Fruit fly (Drosophila melanogaster) whole organism, embryonic: ENCODE measurements around the gene CG7335.

Experiments
- Bgb ChIP-seq: fragments of 200-800 bp; sonication (Bioruptor generic); IDR thresholded peaks from 2 replicates; pipeline ENCODE4 v1.3.6; 2022; ENCODE audit warnings: missing biosample characterization, missing genetic modification characterization; ENCODE audit not compliant: partially characterized antibody
- CG10274 ChIP-seq: fragments of 200-800 bp; sonication (Bioruptor generic); optimal IDR thresholded peaks from 3 replicates; lab custom pipeline; 2017; ENCODE audit warnings: missing biosample characterization, mild to moderate bottlenecking, missing genetic modification characterization
- CG10431 ChIP-seq: fragments of 200-800 bp; sonication (Bioruptor generic); optimal IDR thresholded peaks from 3 replicates; lab custom pipeline; 2018; ENCODE audit warnings: missing biosample characterization, mild to moderate bottlenecking, missing genetic modification characterization
- CG12219 ChIP-seq: fragments of 200-800 bp; sonication (Bioruptor generic); optimal IDR thresholded peaks from 3 replicates; lab custom pipeline; 2018; ENCODE audit warnings: missing biosample characterization, mild to moderate bottlenecking, missing genetic modification characterization
- CG12769 ChIP-seq: fragments of 200-800 bp; sonication (Bioruptor generic); optimal IDR thresholded peaks from 2 replicates; lab custom pipeline; 2019; ENCODE audit warnings: missing biosample characterization, mild to moderate bottlenecking, missing genetic modification characterization, moderate library complexity
- CG16779 ChIP-seq: fragments of 200-800 bp; sonication (Bioruptor generic); IDR thresholded peaks from 2 replicates; pipeline ENCODE4 v1.3.6; 2022; ENCODE audit warnings: missing biosample characterization, missing genetic modification characterization
- CG18011 ChIP-seq: fragments of 200-800 bp; sonication (Bioruptor generic); optimal IDR thresholded peaks from 2 replicates; lab custom pipeline; 2017; ENCODE audit warnings: missing biosample characterization, missing genetic modification characterization, mild to moderate bottlenecking, moderate library complexity, missing genotype
- CG18764 ChIP-seq: fragments of 200-800 bp; sonication (Bioruptor generic); optimal IDR thresholded peaks from 3 replicates; lab custom pipeline; 2016; ENCODE audit warnings: missing biosample characterization, missing genetic modification characterization
- CG2678 ChIP-seq: fragments of 200-800 bp; sonication (Bioruptor generic); optimal IDR thresholded peaks from 3 replicates; lab custom pipeline; 2019; ENCODE audit warnings: missing biosample characterization, mild to moderate bottlenecking, missing genetic modification characterization, moderate library complexity
- CG34376 ChIP-seq: fragments of 200-800 bp; sonication (Bioruptor generic); optimal IDR thresholded peaks from 2 replicates; lab custom pipeline; 2018; ENCODE audit warnings: missing biosample characterization, mild to moderate bottlenecking, missing genetic modification characterization
- CG3838 ChIP-seq: fragments of 200-800 bp; sonication (Bioruptor generic); optimal IDR thresholded peaks from 3 replicates; lab custom pipeline; 2016; ENCODE audit warnings: missing biosample characterization, missing genetic modification characterization
- CG4282 ChIP-seq: fragments of 200-800 bp; sonication (Bioruptor generic); optimal IDR thresholded peaks from 2 replicates; lab custom pipeline; 2016; ENCODE audit warnings: missing biosample characterization, missing genetic modification characterization
- CG5245 ChIP-seq: fragments of 200-800 bp; sonication (Bioruptor generic); optimal IDR thresholded peaks from 3 replicates; lab custom pipeline; 2016; ENCODE audit warnings: missing biosample characterization, missing genetic modification characterization
- CG6254 ChIP-seq: fragments of 200-800 bp; sonication (Bioruptor generic); optimal IDR thresholded peaks from 3 replicates; lab custom pipeline; 2017; ENCODE audit warnings: mild to moderate bottlenecking, missing biosample characterization, missing genetic modification reagents, missing genetic modification characterization
- CG6683 ChIP-seq: fragments of 200-800 bp; sonication (Bioruptor generic); optimal IDR thresholded peaks from 2 replicates; lab custom pipeline; 2017; ENCODE audit warnings: missing biosample characterization, mild to moderate bottlenecking, missing genetic modification characterization, missing genetic modification reagents
- CG6854 ChIP-seq: fragments of 200-800 bp; sonication (Bioruptor generic); optimal IDR thresholded peaks from 3 replicates; lab custom pipeline; 2017; ENCODE audit warnings: missing biosample characterization, mild to moderate bottlenecking, missing genetic modification characterization
- CG7357 ChIP-seq: fragments of 200-800 bp; sonication (Bioruptor generic); IDR thresholded peaks from 3 replicates; pipeline ENCODE4 v1.3.6; 2022; ENCODE audit warnings: missing biosample characterization, missing genetic modification characterization
- CG7372 ChIP-seq: fragments of 200-800 bp; sonication (Bioruptor generic); IDR thresholded peaks from 2 replicates; pipeline ENCODE4 v1.3.6; 2022; ENCODE audit warnings: missing biosample characterization, missing genetic modification characterization
- CG7963 ChIP-seq: fragments of 200-800 bp; sonication (Bioruptor generic); IDR thresholded peaks from 3 replicates; pipeline ENCODE4 v1.3.6; 2022; ENCODE audit warnings: missing biosample characterization, missing genetic modification characterization; ENCODE audit not compliant: partially characterized antibody
- CG9876 ChIP-seq: fragments of 200-800 bp; sonication (Bioruptor generic); optimal IDR thresholded peaks from 2 replicates; lab custom pipeline; 2016; ENCODE audit warnings: missing biosample characterization, missing genetic modification characterization
- CHES-1-like ChIP-seq: fragments of 200-800 bp; sonication (Bioruptor generic); optimal IDR thresholded peaks from 2 replicates; lab custom pipeline; 2016; ENCODE audit warnings: missing biosample characterization, missing genetic modification characterization
- Dip2 ChIP-seq: fragments of 200-800 bp; sonication (Bioruptor generic); IDR thresholded peaks from 2 replicates; pipeline ENCODE4 v1.3.6; 2022; ENCODE audit warnings: missing biosample characterization, missing genetic modification characterization
- Dip3 ChIP-seq: fragments of 200-800 bp; sonication (Bioruptor generic); optimal IDR thresholded peaks from 3 replicates; lab custom pipeline; 2016; ENCODE audit warnings: missing biosample characterization, missing genetic modification characterization
- Dref ChIP-seq: fragments of 200-800 bp; sonication (Bioruptor generic); IDR thresholded peaks from 2 replicates; pipeline ENCODE4 v1.3.6; 2022; ENCODE audit warnings: missing biosample characterization, missing genetic modification characterization
- E2f2 ChIP-seq: fragments of 200-800 bp; sonication (Bioruptor generic); IDR thresholded peaks from 2 replicates; pipeline ENCODE4 v1.3.6; 2022; ENCODE audit warnings: missing biosample characterization, missing genetic modification characterization
- Ets97D ChIP-seq: fragments of 200-800 bp; sonication (Bioruptor generic); optimal IDR thresholded peaks from 3 replicates; lab custom pipeline; 2016; ENCODE audit warnings: missing biosample characterization, missing genetic modification characterization
- Jarid2 ChIP-seq: fragments of 200-800 bp; sonication (Bioruptor generic); optimal IDR thresholded peaks from 3 replicates; lab custom pipeline; 2017; ENCODE audit warnings: mild to moderate bottlenecking, missing biosample characterization, missing genetic modification reagents, missing genetic modification characterization
- Med ChIP-seq: fragments of 200-800 bp; sonication (Bioruptor generic); peaks from one replicate; lab custom pipeline; 2016; ENCODE audit warnings: missing biosample characterization, missing genetic modification characterization, mild to moderate bottlenecking, inconsistent platforms, moderate library complexity
- NK7.1 ChIP-seq: fragments of 200-800 bp; sonication (Bioruptor generic); optimal IDR thresholded peaks from 3 replicates; lab custom pipeline; 2016; ENCODE audit warnings: missing biosample characterization, missing genetic modification characterization
- Oli ChIP-seq: fragments of 200-800 bp; sonication (Bioruptor generic); optimal IDR thresholded peaks from 2 replicates; lab custom pipeline; 2018; ENCODE audit warnings: missing biosample characterization, mild to moderate bottlenecking, missing genetic modification characterization, moderate library complexity
- Sin3A ChIP-seq: fragments of >200 bp; optimal IDR thresholded peaks from 2 replicates; lab custom pipeline; 2018
- Six4 ChIP-seq: fragments of 200-800 bp; sonication (Bioruptor generic); optimal IDR thresholded peaks from 2 replicates; lab custom pipeline; 2016; ENCODE audit warnings: missing biosample characterization, missing genetic modification characterization
- TFAM ChIP-seq: fragments of 200-800 bp; sonication (Bioruptor generic); optimal IDR thresholded peaks from 2 replicates; lab custom pipeline; 2017; ENCODE audit warnings: missing biosample characterization, missing genetic modification characterization, inconsistent platforms
- Usf ChIP-seq: fragments of 200-800 bp; sonication (Bioruptor generic); optimal IDR thresholded peaks from 2 replicates; lab custom pipeline; 2017; ENCODE audit warnings: missing genotype, missing biosample characterization, missing genetic modification characterization
- az2 ChIP-seq: fragments of 200-800 bp; sonication (Bioruptor generic); optimal IDR thresholded peaks from 3 replicates; lab custom pipeline; 2016; ENCODE audit warnings: missing biosample characterization, missing genetic modification characterization
- chif ChIP-seq, 2 experiments: fragments of 200-800 bp; sonication (Bioruptor generic); optimal IDR thresholded peaks; 3 replicates each; lab custom pipeline; 2016; ENCODE audit warnings: missing biosample characterization in 2 of 2, missing genetic modification characterization in 2 of 2
- da ChIP-seq: fragments of 200-800 bp; sonication (Bioruptor generic); optimal IDR thresholded peaks from 2 replicates; lab custom pipeline; 2016; ENCODE audit warnings: missing biosample characterization, missing genetic modification characterization
- en ChIP-seq: fragments of 200-800 bp; sonication (Bioruptor generic); optimal IDR thresholded peaks from 2 replicates; lab custom pipeline; 2016; ENCODE audit warnings: missing biosample characterization, missing genetic modification characterization
- esg ChIP-seq: fragments of 200-800 bp; sonication (Bioruptor generic); conservative IDR thresholded peaks from 2 replicates; pipeline ENCODE4 v1.3.6; 2022; ENCODE audit warnings: missing biosample characterization, missing genetic modification characterization
- eyg ChIP-seq: fragments of 200-800 bp; sonication (Bioruptor generic); optimal IDR thresholded peaks from 3 replicates; lab custom pipeline; 2016; ENCODE audit warnings: missing biosample characterization, missing genetic modification characterization
- fd3F ChIP-seq: fragments of 200-800 bp; sonication (Bioruptor generic); optimal IDR thresholded peaks from 2 replicates; lab custom pipeline; 2018; ENCODE audit warnings: missing biosample characterization, mild to moderate bottlenecking, missing genetic modification characterization, moderate library complexity
- gem ChIP-seq: fragments of 200-800 bp; sonication (Bioruptor generic); optimal IDR thresholded peaks from 2 replicates; lab custom pipeline; 2019; ENCODE audit warnings: missing biosample characterization, mild to moderate bottlenecking, missing genetic modification characterization, moderate library complexity
- knrl ChIP-seq: fragments of 200-800 bp; sonication (Bioruptor generic); IDR thresholded peaks from 3 replicates; pipeline ENCODE4 v1.3.6; 2022; ENCODE audit warnings: missing biosample characterization, missing genetic modification characterization; ENCODE audit not compliant: partially characterized antibody
- maf-S ChIP-seq: fragments of 200-800 bp; sonication (Bioruptor generic); optimal IDR thresholded peaks from 2 replicates; lab custom pipeline; 2016; ENCODE audit warnings: missing biosample characterization, missing genetic modification characterization
- onecut ChIP-seq: fragments of 200-800 bp; sonication (Bioruptor generic); IDR thresholded peaks from 2 replicates; pipeline ENCODE4 v1.3.6; 2022; ENCODE audit warnings: missing biosample characterization, missing genetic modification characterization
- pfk ChIP-seq: fragments of 200-800 bp; sonication (Bioruptor generic); optimal IDR thresholded peaks from 2 replicates; lab custom pipeline; 2018; ENCODE audit warnings: missing biosample characterization, mild to moderate bottlenecking, missing genetic modification characterization, moderate library complexity
- pho ChIP-seq: fragments of 200-800 bp; sonication (Bioruptor generic); optimal IDR thresholded peaks from 2 replicates; lab custom pipeline; 2016; ENCODE audit warnings: missing biosample characterization, missing genetic modification characterization
- phol ChIP-seq: fragments of 200-800 bp; sonication (Bioruptor generic); optimal IDR thresholded peaks from 3 replicates; lab custom pipeline; 2018; ENCODE audit warnings: missing biosample characterization, mild to moderate bottlenecking, missing genetic modification characterization, moderate library complexity
- so ChIP-seq: fragments of 200-800 bp; sonication (Bioruptor generic); IDR thresholded peaks from 3 replicates; pipeline ENCODE4 v1.3.6; 2022; ENCODE audit warnings: missing biosample characterization, missing genetic modification characterization
- vvl ChIP-seq: fragments of 200-800 bp; sonication (Bioruptor generic); IDR thresholded peaks from 2 replicates; pipeline ENCODE4 v1.3.6; 2022; ENCODE audit warnings: missing biosample characterization, missing genetic modification characterization
- wdn ChIP-seq: fragments of 200-800 bp; sonication (Bioruptor generic); IDR thresholded peaks from 2 replicates; pipeline ENCODE4 v1.3.6; 2022; ENCODE audit warnings: missing biosample characterization, missing genetic modification characterization
- zfh2 ChIP-seq: fragments of 200-800 bp; sonication (Bioruptor generic); optimal IDR thresholded peaks from 2 replicates; lab custom pipeline; 2016; ENCODE audit warnings: missing biosample characterization, missing genetic modification characterization

The CG7335 gene

dm6 chr3L:20112797-20113368 lies 20.2 kb downstream of the CG7335 start, which contains the start of gene CG14187 (continued):
- TF ChIP-seq CG6683: no peak
- TF ChIP-seq Dref (GFP tag; lab: Robert Waterston, UW): no peak
- TF ChIP-seq Usf (GFP tag; lab: Kevin White, UChicago): no peak
- TF ChIP-seq gem: peak; percentile 40
- no peak for TF ChIP-seq CG34376
- no peak for TF ChIP-seq wdn (GFP tag; lab: Robert Waterston, UW)
- TF ChIP-seq TFAM: no peak
- no peak for TF ChIP-seq CG3838 (GFP tag; lab: Kevin White, UChicago)
- no peak for TF ChIP-seq CG18011
- no peak for TF ChIP-seq Oli (tag; lab: Kevin White, UChicago)
- TF ChIP-seq Six4 (GFP tag; lab: Kevin White, UChicago): no peak
- no peak for TF ChIP-seq CG7372 (GFP tag; lab: Robert Waterston, UW)
- TF ChIP-seq vvl (GFP tag; lab: Robert Waterston, UW): peak; percentile 94
- TF ChIP-seq so (GFP tag; lab: Robert Waterston, UW): no peak
- TF ChIP-seq az2: no peak
- TF ChIP-seq CG7357 (GFP tag; lab: Robert Waterston, UW): no peak
- TF ChIP-seq CHES-1-like (GFP tag; lab: Kevin White, UChicago): no peak
- peak; percentile 74 for TF ChIP-seq Bgb (GFP tag; lab: Robert Waterston, UW)
- no peak for TF ChIP-seq onecut (GFP tag; lab: Robert Waterston, UW)
- peak; percentile 87 for TF ChIP-seq E2f2 (GFP tag; lab: Robert Waterston, UW)
- TF ChIP-seq zfh2 (GFP tag; lab: Kevin White, UChicago): no peak
- 0 out of 3 replicates have a peak, but pooled peaks have one; percentile 27 for TF ChIP-seq CG7963
- peak; percentile 44; the same call in 2 of the 3 replicates for TF ChIP-seq knrl (GFP tag; lab: Robert Waterston, UW)
- no peak for TF ChIP-seq maf-S (GFP tag; lab: Kevin White, UChicago)
- TF ChIP-seq pfk (GFP tag; lab: Kevin White, UChicago): no peak
- no peak for TF ChIP-seq phol (tag; lab: Kevin White, UChicago)
- TF ChIP-seq CG12219 (GFP tag; lab: Kevin White, UChicago): no peak
- no peak for TF ChIP-seq CG10431 (GFP tag; lab: Kevin White, UChicago)
- TF ChIP-seq Sin3A (lab: Kevin White, UChicago): no peak
- no peak for TF ChIP-seq Dip2
- peak; percentile 35 for TF ChIP-seq Med (GFP tag; lab: Kevin White, UChicago)
- TF ChIP-seq en: no peak
- TF ChIP-seq CG16779 (GFP tag; lab: Robert Waterston, UW): no peak
- TF ChIP-seq esg (GFP tag; lab: Robert Waterston, UW): no peak
- TF ChIP-seq eyg (GFP tag; lab: Kevin White, UChicago): no peak
- TF ChIP-seq fd3F (GFP tag; lab: Kevin White, UChicago): no peak
- TF ChIP-seq NK7.1 (GFP tag; lab: Kevin White, UChicago): no peak
- no peak for TF ChIP-seq chif (GFP tag; optimal IDR thresholded peaks at IDR 0.05; lab: Kevin White, UChicago)
- TF ChIP-seq CG6854: no peak
- TF ChIP-seq CG10274 (GFP tag; lab: Kevin White, UChicago): no peak
- TF ChIP-seq Ets97D (GFP tag; lab: Kevin White, UChicago): no peak
- no peak for TF ChIP-seq CG12769
- TF ChIP-seq Dip3 (GFP tag; lab: Kevin White, UChicago): no peak
- no peak for TF ChIP-seq pho (GFP tag; lab: Kevin White, UChicago)
- TF ChIP-seq CG4282 (GFP tag; lab: Kevin White, UChicago): no peak
- TF ChIP-seq da: no peak
- TF ChIP-seq CG5245: no peak
- no peak for TF ChIP-seq CG18764 (GFP tag; lab: Kevin White, UChicago)
- TF ChIP-seq CG6254: no peak
- no peak for TF ChIP-seq CG2678
- no peak for TF ChIP-seq Jarid2 (GFP tag; lab: Kevin White, UChicago)
- no peak for TF ChIP-seq CG9876 (GFP tag; lab: Kevin White, UChicago)
